Worm (Caenorhabditis elegans) whole organism, L2 larva: Measurements from ENCODE around the gene nhr-205.

ENCODE experiments used
- C34F6.9 ChIP-seq: fragments of 150-350 bp; optimal IDR thresholded peaks from 2 replicates; lab custom pipeline; 2014; ENCODE audit warnings: missing biosample characterization, missing genetic modification characterization
- F13H6.1 ChIP-seq: sonication (generic microtip); optimal IDR thresholded peaks from 2 replicates; lab custom pipeline; 2016; ENCODE audit warnings: missing genetic modification characterization, missing compliant biosample characterization
- R02D3.7 ChIP-seq: fragments of 150-350 bp; optimal IDR thresholded peaks from 2 replicates; lab custom pipeline; 2014; ENCODE audit warnings: missing biosample characterization, missing genetic modification characterization
- ZK546.5 ChIP-seq: sonication (generic microtip); optimal IDR thresholded peaks from 2 replicates; lab custom pipeline; 2017; ENCODE audit warnings: missing biosample characterization, missing genetic modification characterization
- alr-1 ChIP-seq: fragments of 150-350 bp; optimal IDR thresholded peaks from 2 replicates; lab custom pipeline; 2014; ENCODE audit warnings: missing biosample characterization, missing genetic modification characterization
- ama-1 ChIP-seq: fragments of 150-350 bp; optimal IDR thresholded peaks from 2 replicates; lab custom pipeline; 2018; ENCODE audit warnings: inconsistent platforms
- blmp-1 ChIP-seq: sonication (generic microtip); optimal IDR thresholded peaks from 2 replicates; lab custom pipeline; 2017; ENCODE audit warnings: missing genetic modification characterization, mild to moderate bottlenecking, missing compliant biosample characterization, antibody characterized with exemption, moderate library complexity; ENCODE audit not compliant: insufficient read depth
- ceh-82 ChIP-seq: fragments of 150-350 bp; optimal IDR thresholded peaks from 2 replicates; lab custom pipeline; 2014; ENCODE audit warnings: missing biosample characterization, missing genetic modification characterization
- crh-2 ChIP-seq: sonication (generic microtip); optimal IDR thresholded peaks from 2 replicates; lab custom pipeline; 2017; ENCODE audit warnings: missing biosample characterization, missing genetic modification characterization
- dmd-4 ChIP-seq: sonication (generic microtip); optimal IDR thresholded peaks from 2 replicates; lab custom pipeline; 2017; ENCODE audit warnings: missing biosample characterization, missing genetic modification characterization
- elt-1 ChIP-seq: fragments of 150-350 bp; optimal IDR thresholded peaks from 2 replicates; lab custom pipeline; 2014; ENCODE audit warnings: missing biosample characterization, missing genetic modification characterization
- elt-3 ChIP-seq: sonication (generic microtip); optimal IDR thresholded peaks from 2 replicates; lab custom pipeline; 2017; ENCODE audit warnings: missing biosample characterization, missing genetic modification characterization
- fos-1 ChIP-seq: fragments of 150-350 bp; optimal IDR thresholded peaks from 2 replicates; lab custom pipeline; 2014; ENCODE audit warnings: missing biosample characterization, missing genetic modification characterization
- gmeb-1 ChIP-seq: fragments of 150-350 bp; optimal IDR thresholded peaks from 2 replicates; lab custom pipeline; 2014; ENCODE audit warnings: missing biosample characterization, missing genetic modification characterization
- lin-11 ChIP-seq: fragments of 150-350 bp; sonication (generic microtip); optimal IDR thresholded peaks from 2 replicates; lab custom pipeline; 2014; ENCODE audit warnings: missing biosample characterization, missing genetic modification characterization, inconsistent platforms, mixed read lengths
- lin-13 ChIP-seq: fragments of 150-350 bp; optimal IDR thresholded peaks from 2 replicates; lab custom pipeline; 2014; ENCODE audit warnings: missing biosample characterization, missing genetic modification reagents, missing genetic modification characterization
- lin-39 ChIP-seq: fragments of 150-350 bp; optimal IDR thresholded peaks from 2 replicates; lab custom pipeline; 2014; ENCODE audit warnings: missing biosample characterization, missing genetic modification reagents, missing genetic modification characterization
- lsy-2 ChIP-seq, 2 experiments: fragments of 150-350 bp in 1 of 2; sonication (generic microtip) in 1 of 2; optimal IDR thresholded peaks; 2 replicates each; lab custom pipeline; 2014 to 2017; ENCODE audit warnings: missing biosample characterization in 2 of 2, missing genetic modification characterization in 2 of 2
- mab-5 ChIP-seq: fragments of 150-350 bp; optimal IDR thresholded peaks from 2 replicates; lab custom pipeline; 2014; ENCODE audit warnings: missing biosample characterization, missing genetic modification characterization
- mdl-1 ChIP-seq, 2 experiments: fragments of 150-350 bp in 1 of 2; sonication (generic microtip) in 1 of 2; optimal IDR thresholded peaks; 2 replicates each; lab custom pipeline; 2017; ENCODE audit warnings: missing biosample characterization in 2 of 2, missing genetic modification characterization in 2 of 2
- nhr-10 ChIP-seq: sonication (generic microtip); optimal IDR thresholded peaks from 2 replicates; lab custom pipeline; 2017; ENCODE audit warnings: missing biosample characterization, missing genetic modification characterization
- nhr-11 ChIP-seq: fragments of 150-350 bp; optimal IDR thresholded peaks from 2 replicates; lab custom pipeline; 2014; ENCODE audit warnings: missing biosample characterization, missing genetic modification characterization
- nhr-12 ChIP-seq: fragments of 150-350 bp; optimal IDR thresholded peaks from 2 replicates; lab custom pipeline; 2014; ENCODE audit warnings: missing biosample characterization, missing genetic modification characterization
- nhr-129 ChIP-seq: fragments of 150-350 bp; optimal IDR thresholded peaks from 2 replicates; lab custom pipeline; 2014; ENCODE audit warnings: missing biosample characterization, missing genetic modification characterization
- nhr-21 ChIP-seq: fragments of 150-350 bp; optimal IDR thresholded peaks from 2 replicates; lab custom pipeline; 2014; ENCODE audit warnings: missing biosample characterization, missing genetic modification characterization
- nhr-23 ChIP-seq: fragments of 150-350 bp; optimal IDR thresholded peaks from 2 replicates; lab custom pipeline; 2014; ENCODE audit warnings: missing biosample characterization, missing genetic modification reagents, missing genetic modification characterization
- nhr-237 ChIP-seq: fragments of 150-350 bp; optimal IDR thresholded peaks from 2 replicates; lab custom pipeline; 2014; ENCODE audit warnings: missing biosample characterization, missing genetic modification characterization
- nhr-6 ChIP-seq: fragments of 150-350 bp; optimal IDR thresholded peaks from 2 replicates; lab custom pipeline; 2014; ENCODE audit warnings: missing biosample characterization, missing genetic modification characterization
- peb-1 ChIP-seq: fragments of 150-350 bp; optimal IDR thresholded peaks from 2 replicates; lab custom pipeline; 2014; ENCODE audit warnings: missing biosample characterization, missing genetic modification characterization
- sem-4 ChIP-seq: fragments of 150-350 bp; optimal IDR thresholded peaks from 2 replicates; lab custom pipeline; 2014; ENCODE audit warnings: missing biosample characterization, missing genetic modification reagents, missing genetic modification characterization
- skn-1 ChIP-seq: sonication (generic microtip); optimal IDR thresholded peaks from 2 replicates; lab custom pipeline; 2017; ENCODE audit warnings: missing biosample characterization, missing genetic modification characterization
- sma-3 ChIP-seq: sonication (generic microtip); optimal IDR thresholded peaks from 2 replicates; lab custom pipeline; 2016; ENCODE audit warnings: missing genetic modification reagents, missing genetic modification characterization, missing compliant biosample characterization
- sma-9 ChIP-seq, 2 experiments: fragments of 150-350 bp in 1 of 2; sonication (generic microtip) in 1 of 2; optimal IDR thresholded peaks; 2 replicates each; lab custom pipeline; 2014 to 2016; ENCODE audit warnings: missing genetic modification characterization in 2 of 2, mild to moderate bottlenecking in 1 of 2, missing biosample characterization in 1 of 2, missing compliant biosample characterization in 1 of 2, missing genetic modification reagents in 1 of 2, moderate library complexity in 1 of 2
- snpc-4 ChIP-seq: fragments of 150-350 bp; optimal IDR thresholded peaks from 2 replicates; lab custom pipeline; 2014; ENCODE audit warnings: missing biosample characterization, missing genetic modification characterization
- unc-39 ChIP-seq: fragments of 150-350 bp; optimal IDR thresholded peaks from 2 replicates; lab custom pipeline; 2014; ENCODE audit warnings: missing biosample characterization, missing genetic modification characterization
- unc-62 ChIP-seq: fragments of 150-350 bp; optimal IDR thresholded peaks from 2 replicates; lab custom pipeline; 2014; ENCODE audit warnings: missing biosample characterization, missing genetic modification reagents, missing genetic modification characterization
- ztf-11 ChIP-seq: sonication (generic microtip); optimal IDR thresholded peaks from 2 replicates; lab custom pipeline; 2017; ENCODE audit warnings: missing biosample characterization, missing genetic modification characterization
- ztf-4 ChIP-seq: fragments of 150-350 bp; optimal IDR thresholded peaks from 2 replicates; lab custom pipeline; 2014; ENCODE audit warnings: missing biosample characterization, missing genetic modification characterization

Gene nhr-205

DNA sequence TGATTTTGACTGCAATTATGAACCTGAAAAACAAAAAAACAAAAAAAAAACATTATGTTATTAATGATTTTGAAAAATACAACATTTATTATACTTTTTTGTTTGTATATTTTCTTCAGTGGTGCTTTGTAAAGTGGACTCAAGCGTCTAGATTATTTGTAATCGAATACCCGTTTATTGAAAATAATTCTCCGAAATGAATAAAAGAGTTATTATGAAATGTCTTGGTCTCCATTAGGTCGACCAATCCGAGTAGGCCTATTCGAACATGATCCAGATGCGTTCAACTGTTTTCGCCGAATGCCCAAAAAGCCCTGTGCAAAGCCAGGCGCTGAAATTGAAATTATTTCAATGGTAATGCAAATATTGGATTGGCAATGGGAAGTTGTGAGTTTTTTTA lies 35.9 kb upstream of the nhr-205 start, which contains the start of gene C08B6.5:
Gene C08B6.5 (plus strand): TSS at position 301 of the 400 bp plus-strand sequence.
- TF ChIP-seq gmeb-1 (no peak), lsy-2 (tag; optimal IDR thresholded peaks at IDR 0.05; lab: Kevin White, UChicago) (no peak), mab-5 (no peak), blmp-1 (tag; lab: Kevin White, UChicago) (no peak), ztf-4 (tag; lab: Kevin White, UChicago) (no peak), ama-1 (lab: Kevin White, UChicago) (no peak), ZK546.5 (tag; lab: Kevin White, UChicago) (no peak), nhr-21 (no peak), R02D3.7 (tag; lab: Kevin White, UChicago) (no peak), unc-62 (GFP tag; lab: Kevin White, UChicago) (no peak)

DNA sequence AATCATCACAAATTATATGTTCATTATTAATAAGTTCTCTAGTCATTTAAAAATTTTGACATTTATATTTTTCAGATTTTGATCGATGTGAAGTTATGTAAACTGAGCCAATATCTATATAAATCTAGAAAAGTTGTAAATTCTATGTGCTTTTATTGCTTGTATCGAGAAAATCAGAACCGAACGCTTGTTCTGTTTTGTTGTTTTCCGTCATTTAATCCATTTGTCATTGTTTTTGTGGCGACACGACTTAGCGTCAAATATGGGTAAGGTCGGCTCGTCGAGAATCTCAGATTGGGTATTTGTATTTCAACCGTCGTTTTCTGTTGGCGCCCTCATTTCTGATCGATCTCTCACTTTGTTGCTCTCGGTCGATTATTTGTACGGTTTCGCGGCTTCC lies 32.8 kb upstream of the nhr-205 start, which contains the start of gene cht-5:
Gene cht-5 (plus strand): TSS at position 301 of the 400 bp plus-strand sequence.
- TF ChIP-seq nhr-237 (no peak), nhr-6 (no peak), ama-1 (lab: Kevin White, UChicago) (no peak), C34F6.9 (tag; lab: Kevin White, UChicago) (no peak), lin-13 (GFP tag; lab: Kevin White, UChicago) (no peak), sem-4 (tag; lab: Kevin White, UChicago) (no peak), dmd-4 (tag; lab: Kevin White, UChicago) (no peak), ztf-4 (tag; lab: Kevin White, UChicago) (no peak), snpc-4 (tag; lab: Kevin White, UChicago) (no peak), lin-39 (tag; lab: Kevin White, UChicago) (no peak), peb-1 (tag; lab: Kevin White, UChicago) (no peak), unc-39 (no peak), nhr-23 (tag; lab: Kevin White, UChicago) (no peak), skn-1 (tag; lab: Kevin White, UChicago) (no peak), sma-3 (GFP tag; lab: Kevin White, UChicago) (no peak)

DNA sequence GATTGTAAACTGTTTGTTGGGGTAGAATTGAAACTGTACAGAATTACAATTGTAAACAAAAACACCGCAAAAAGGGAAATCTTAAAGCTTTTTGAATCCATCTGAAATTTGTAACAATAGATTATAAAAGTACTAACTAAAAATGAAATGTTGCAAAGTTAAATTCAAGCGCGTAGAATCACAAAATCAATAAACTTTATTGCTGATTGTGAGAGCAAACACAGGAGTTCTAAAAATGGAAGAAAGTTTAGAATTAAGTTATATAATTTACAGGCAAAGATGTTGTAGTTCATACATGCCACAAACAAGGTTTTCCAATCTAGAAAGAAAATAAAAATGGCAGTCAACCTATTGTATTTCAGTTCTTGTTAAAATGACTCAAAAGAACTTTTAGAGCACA lies 30.6 kb upstream of the nhr-205 start, which contains the start of gene C08B6.3:
Gene C08B6.3 (minus strand): TSS at position 101 of the 400 bp plus-strand sequence.
- TF ChIP-seq lsy-2 (tag; optimal IDR thresholded peaks at IDR 0.05; lab: Kevin White, UChicago) (no peak), sma-9 (GFP tag; optimal IDR thresholded peaks at IDR 0.05; lab: Kevin White, UChicago) (no peak), sma-9 (tag; optimal IDR thresholded peaks at IDR 0.05; lab: Kevin White, UChicago) (no peak), ztf-4 (tag; lab: Kevin White, UChicago) (no peak), snpc-4 (tag; lab: Kevin White, UChicago) (no peak), lin-13 (GFP tag; lab: Kevin White, UChicago) (no peak), blmp-1 (tag; lab: Kevin White, UChicago) (no peak), lin-11 (no peak), C34F6.9 (tag; lab: Kevin White, UChicago) (no peak), nhr-12 (no peak), nhr-23 (tag; lab: Kevin White, UChicago) (no peak), ama-1 (lab: Kevin White, UChicago) (no peak), sem-4 (tag; lab: Kevin White, UChicago) (no peak), peb-1 (tag; lab: Kevin White, UChicago) (no peak)

DNA sequence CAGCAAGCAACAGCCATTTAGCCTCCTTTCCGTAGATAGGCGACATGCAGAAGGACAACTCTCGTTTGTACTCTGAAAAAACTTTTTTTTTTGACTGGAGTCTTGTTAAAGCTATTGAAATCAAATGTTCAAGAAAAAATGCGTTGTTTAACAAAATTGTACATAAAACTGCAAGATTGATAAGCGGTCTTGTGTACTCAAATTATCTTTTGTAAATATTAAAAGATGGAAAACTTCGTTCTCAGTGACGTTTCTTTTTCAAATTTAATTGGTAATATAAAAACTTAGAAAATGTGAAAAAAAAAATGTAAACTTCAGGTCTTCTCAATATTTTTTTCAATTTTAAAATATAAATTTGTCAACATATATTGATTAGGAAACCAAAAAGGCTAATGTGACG lies 29.6 kb upstream of the nhr-205 start:
- TF ChIP-seq fos-1 (tag; lab: Kevin White, UChicago) (peak; percentile 24), mdl-1 (tag; optimal IDR thresholded peaks at IDR 0.05; lab: Kevin White, UChicago) (no peak), sma-9 (GFP tag; optimal IDR thresholded peaks at IDR 0.05; lab: Kevin White, UChicago) (no peak), sma-9 (tag; optimal IDR thresholded peaks at IDR 0.05; lab: Kevin White, UChicago) (no peak)

DNA sequence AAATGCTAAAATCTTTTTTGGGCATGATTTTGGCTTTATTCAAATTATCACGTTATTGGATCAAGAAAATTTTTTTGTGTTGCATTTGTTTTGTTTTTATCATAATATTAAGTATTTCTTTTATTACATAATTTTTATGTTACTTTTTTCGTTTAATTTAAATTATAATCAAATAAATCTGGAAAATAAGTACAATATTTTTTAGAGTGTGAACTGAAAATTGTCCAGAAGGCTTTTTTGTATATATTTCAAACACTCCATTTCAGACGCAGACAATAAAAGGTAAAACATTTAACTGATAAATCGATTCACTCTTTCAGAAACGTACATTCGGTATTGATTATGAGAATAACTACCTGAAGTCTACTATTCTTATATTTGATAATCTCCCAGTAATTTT lies 25.7 kb upstream of the nhr-205 start, which contains the start of gene C08B6.11:
Gene C08B6.11 (plus strand): TSS at position 301 of the 400 bp plus-strand sequence.
- no peak for TF ChIP-seq lin-11
- no peak for TF ChIP-seq ztf-11
- TF ChIP-seq nhr-21 = no peak
- TF ChIP-seq elt-3 (tag; lab: Kevin White, UChicago) = no peak
- TF ChIP-seq nhr-237 = no peak
- no peak for TF ChIP-seq F13H6.1

DNA sequence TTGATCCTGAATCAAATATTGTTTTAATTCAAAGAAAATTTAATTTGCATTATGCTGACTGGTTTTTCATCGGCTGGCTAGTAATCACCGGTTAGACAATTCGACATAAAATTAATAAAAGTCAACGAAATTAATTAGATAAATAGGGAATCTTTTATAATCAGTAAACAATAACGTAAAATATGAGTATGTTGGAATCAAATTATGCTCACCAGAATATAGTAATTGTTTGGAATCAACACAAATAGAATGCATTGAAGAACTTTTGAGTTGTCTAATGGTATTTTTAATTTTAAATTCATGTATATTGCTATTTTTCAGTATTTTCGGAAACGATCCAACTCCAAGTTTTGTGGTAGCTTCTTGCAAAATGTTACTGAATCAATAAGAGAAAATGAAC lies 23.8 kb upstream of the nhr-205 start, which contains the start of gene C08B6.2:
Gene C08B6.2 (plus strand): TSS at position 301 of the 400 bp plus-strand sequence.
- TF ChIP-seq ceh-82 (no peak), sma-9 (GFP tag; optimal IDR thresholded peaks at IDR 0.05; lab: Kevin White, UChicago) (no peak), sma-9 (tag; optimal IDR thresholded peaks at IDR 0.05; lab: Kevin White, UChicago) (no peak), nhr-11 (tag; lab: Kevin White, UChicago) (no peak), crh-2 (tag; lab: Kevin White, UChicago) (no peak), lin-13 (GFP tag; lab: Kevin White, UChicago) (no peak), unc-39 (no peak), ztf-11 (no peak), nhr-129 (tag; lab: Kevin White, UChicago) (no peak), lin-39 (tag; lab: Kevin White, UChicago) (no peak), R02D3.7 (tag; lab: Kevin White, UChicago) (no peak), alr-1 (tag; lab: Kevin White, UChicago) (no peak), nhr-10 (tag; lab: Kevin White, UChicago) (no peak), elt-1 (tag; lab: Kevin White, UChicago) (no peak), C34F6.9 (tag; lab: Kevin White, UChicago) (no peak), nhr-12 (no peak)
